ENCODE assay signal across 5 worm cellular contexts in genomic region chrX:14508823-14509259, ce11.
A peak's percentile ranks its signal among the peaks of the same experiment; 100 is the strongest.
TF ChIP-seq lines count a peak whose summit lies in the region.

No protein-coding gene starts in this region.

TF ChIP-seq in whole organism, L1 larva, 84 proteins besides CTCF, POLR2A, EP300 and RAD21 (continued from another document and continues in another):
- TF ChIP-seq mdl-1 (tag; optimal IDR thresholded peaks at IDR 0.05; lab: Kevin White, UChicago) = no peak
- no peak for TF ChIP-seq sptf-1 (tag; optimal IDR thresholded peaks at IDR 0.05; lab: Kevin White, UChicago)
- TF ChIP-seq nhr-71 (tag; optimal IDR thresholded peaks at IDR 0.05; lab: Kevin White, UChicago) = peak; percentile 85
- no peak for TF ChIP-seq jun-1 (tag; optimal IDR thresholded peaks at IDR 0.05; lab: Kevin White, UChicago)
- TF ChIP-seq ceh-82 (tag; optimal IDR thresholded peaks at IDR 0.05; lab: Kevin White, UChicago) = peak in 2 of 3 experiments; percentile 10 to 21
- no peak for TF ChIP-seq fkh-8 (tag; optimal IDR thresholded peaks at IDR 0.05; lab: Kevin White, UChicago)
- TF ChIP-seq fkh-10 (GFP tag; optimal IDR thresholded peaks at IDR 0.05; lab: Kevin White, UChicago) = no peak
- peak; percentile 58 for TF ChIP-seq pag-3 (tag; optimal IDR thresholded peaks at IDR 0.05; lab: Kevin White, UChicago; ENCODE audit: borderline replicate concordance, insufficient read depth)
- TF ChIP-seq fkh-4 (tag; optimal IDR thresholded peaks at IDR 0.05; lab: Kevin White, UChicago; ENCODE audit: borderline replicate concordance) = no peak
- no peak for TF ChIP-seq hlh-4 (tag; optimal IDR thresholded peaks at IDR 0.05; lab: Kevin White, UChicago)
- peak; percentile 58 for TF ChIP-seq tbx-2 (tag; optimal IDR thresholded peaks at IDR 0.05; lab: Kevin White, UChicago)
- TF ChIP-seq nhr-77 (tag; optimal IDR thresholded peaks at IDR 0.05; lab: Kevin White, UChicago) = peak; percentile 13
- TF ChIP-seq grh-1 (GFP tag; IDR thresholded peaks at IDR 0.05; lab: Robert Waterston, UW) = peak; percentile 56; the same call in 1 of the 2 replicates
- TF ChIP-seq ztf-4 (tag; optimal IDR thresholded peaks at IDR 0.05; lab: Kevin White, UChicago) = no peak
- TF ChIP-seq C16A3.4 (tag; optimal IDR thresholded peaks at IDR 0.05; lab: Kevin White, UChicago) = peak; percentile 19
- peak; percentile 61 for TF ChIP-seq nhr-19 (GFP tag; conservative IDR thresholded peaks at IDR 0.05; lab: Robert Waterston, UW)
- TF ChIP-seq egl-13 (tag; optimal IDR thresholded peaks at IDR 0.05; lab: Kevin White, UChicago) = no peak
- peak in 1 of 2 experiments; percentile 5 for TF ChIP-seq efl-1 (optimal IDR thresholded peaks at IDR 0.05; lab: Kevin White, UChicago)
- peak in 1 of 2 experiments; percentile 36 for TF ChIP-seq efl-1 (GFP tag; optimal IDR thresholded peaks at IDR 0.05 in 1 of 2; lab: Kevin White, UChicago)
- TF ChIP-seq snpc-4 (tag; optimal IDR thresholded peaks at IDR 0.05; lab: Kevin White, UChicago) = no peak
- TF ChIP-seq nhr-84 (tag; optimal IDR thresholded peaks at IDR 0.05; lab: Kevin White, UChicago) = no peak
- no peak for TF ChIP-seq ztf-11 (tag; optimal IDR thresholded peaks at IDR 0.05; lab: Kevin White, UChicago)
- peak; percentile 12 for TF ChIP-seq swsn-7 (tag; optimal IDR thresholded peaks at IDR 0.05; lab: Kevin White, UChicago)
- TF ChIP-seq C34B4.2 (tag; optimal IDR thresholded peaks at IDR 0.05; lab: Kevin White, UChicago) = no peak
- no peak for TF ChIP-seq zag-1 (tag; optimal IDR thresholded peaks at IDR 0.05; lab: Kevin White, UChicago)
- TF ChIP-seq isw-1 (GFP tag; IDR thresholded peaks at IDR 0.05; lab: Robert Waterston, UW) = no peak

TF ChIP-seq in whole organism, L2 larva, 48 proteins besides CTCF, POLR2A, EP300 and RAD21 (continued from another document and continues in another):
- no peak for TF ChIP-seq skn-1 (tag; optimal IDR thresholded peaks at IDR 0.05; lab: Kevin White, UChicago)
- TF ChIP-seq nhr-129 (tag; optimal IDR thresholded peaks at IDR 0.05; lab: Kevin White, UChicago) = peak; percentile 82
- peak; percentile 51 for TF ChIP-seq nhr-6 (tag; optimal IDR thresholded peaks at IDR 0.05; lab: Kevin White, UChicago)
- peak in 1 of 2 experiments; percentile 10 for TF ChIP-seq mdl-1 (tag; optimal IDR thresholded peaks at IDR 0.05; lab: Kevin White, UChicago)
- no peak for TF ChIP-seq alr-1 (tag; optimal IDR thresholded peaks at IDR 0.05; lab: Kevin White, UChicago)
- no peak for TF ChIP-seq nhr-23 (tag; optimal IDR thresholded peaks at IDR 0.05; lab: Kevin White, UChicago)
- TF ChIP-seq ama-1 (optimal IDR thresholded peaks at IDR 0.05; lab: Kevin White, UChicago) = no peak
- peak; percentile 46 for TF ChIP-seq crh-2 (tag; optimal IDR thresholded peaks at IDR 0.05; lab: Kevin White, UChicago)
- no peak for TF ChIP-seq peb-1 (tag; optimal IDR thresholded peaks at IDR 0.05; lab: Kevin White, UChicago)
- TF ChIP-seq ztf-11 (tag; optimal IDR thresholded peaks at IDR 0.05; lab: Kevin White, UChicago) = no peak
- no peak for TF ChIP-seq lin-11 (tag; optimal IDR thresholded peaks at IDR 0.05; lab: Kevin White, UChicago)
- TF ChIP-seq Y55F3AM.14 (GFP tag; optimal IDR thresholded peaks at IDR 0.05; lab: Kevin White, UChicago) = no peak
- peak; percentile 84 for TF ChIP-seq nhr-21 (tag; optimal IDR thresholded peaks at IDR 0.05; lab: Kevin White, UChicago)
- TF ChIP-seq F13H6.1 (tag; optimal IDR thresholded peaks at IDR 0.05; lab: Kevin White, UChicago) = peak; percentile 81
- TF ChIP-seq nhr-11 (tag; optimal IDR thresholded peaks at IDR 0.05; lab: Kevin White, UChicago) = no peak
- peak in 1 of 2 experiments; percentile 64 for TF ChIP-seq lsy-2 (tag; optimal IDR thresholded peaks at IDR 0.05; lab: Kevin White, UChicago)
- TF ChIP-seq aly-2 (tag; optimal IDR thresholded peaks at IDR 0.05; lab: Kevin White, UChicago) = no peak
- peak; percentile 53 for TF ChIP-seq fos-1 (tag; optimal IDR thresholded peaks at IDR 0.05; lab: Kevin White, UChicago)
- TF ChIP-seq ceh-16 (tag; optimal IDR thresholded peaks at IDR 0.05; lab: Kevin White, UChicago) = peak; percentile 67
- TF ChIP-seq R02D3.7 (tag; optimal IDR thresholded peaks at IDR 0.05; lab: Kevin White, UChicago) = no peak
- no peak for TF ChIP-seq nhr-10 (tag; optimal IDR thresholded peaks at IDR 0.05; lab: Kevin White, UChicago)
- TF ChIP-seq lin-13 (GFP tag; optimal IDR thresholded peaks at IDR 0.05; lab: Kevin White, UChicago) = peak; percentile 24
- TF ChIP-seq ceh-82 (tag; optimal IDR thresholded peaks at IDR 0.05; lab: Kevin White, UChicago) = no peak
- peak; percentile 73 for TF ChIP-seq blmp-1 (tag; optimal IDR thresholded peaks at IDR 0.05; lab: Kevin White, UChicago; ENCODE audit: insufficient read depth)
- no peak for TF ChIP-seq nhr-12 (tag; optimal IDR thresholded peaks at IDR 0.05; lab: Kevin White, UChicago)
- peak; percentile 46 for TF ChIP-seq elt-1 (tag; optimal IDR thresholded peaks at IDR 0.05; lab: Kevin White, UChicago)
- TF ChIP-seq unc-39 (tag; optimal IDR thresholded peaks at IDR 0.05; lab: Kevin White, UChicago) = no peak
- TF ChIP-seq sma-3 (GFP tag; optimal IDR thresholded peaks at IDR 0.05; lab: Kevin White, UChicago) = peak; percentile 66

TF ChIP-seq in whole organism, L3 larva, 47 proteins besides CTCF, POLR2A, EP300 and RAD21 (continued from another document):
- TF ChIP-seq nfya-1 (tag; optimal IDR thresholded peaks at IDR 0.05; lab: Kevin White, UChicago; ENCODE audit: insufficient read depth) = peak; percentile 45
- peak; percentile 62 for TF ChIP-seq ceh-28 (tag; optimal IDR thresholded peaks at IDR 0.05; lab: Kevin White, UChicago)
- TF ChIP-seq ZK546.5 (tag; optimal IDR thresholded peaks at IDR 0.05; lab: Kevin White, UChicago) = no peak
- TF ChIP-seq elt-3 (tag; optimal IDR thresholded peaks at IDR 0.05; lab: Kevin White, UChicago) = peak; percentile 45 to 69 (median 60)
- no peak for TF ChIP-seq zag-1 (tag; optimal IDR thresholded peaks at IDR 0.05; lab: Kevin White, UChicago)
- peak; percentile 12 for TF ChIP-seq lin-15B (tag; optimal IDR thresholded peaks at IDR 0.05; lab: Kevin White, UChicago)
- TF ChIP-seq elt-1 (tag; optimal IDR thresholded peaks at IDR 0.05; lab: Kevin White, UChicago) = peak; percentile 89
- no peak for TF ChIP-seq tbx-2 (tag; optimal IDR thresholded peaks at IDR 0.05; lab: Kevin White, UChicago)
- TF ChIP-seq lin-39 (tag; optimal IDR thresholded peaks at IDR 0.05; lab: Kevin White, UChicago) = peak; percentile 58
- TF ChIP-seq nhr-11 (tag; optimal IDR thresholded peaks at IDR 0.05; lab: Kevin White, UChicago) = peak; percentile 59
TF ChIP-seq in whole organism, L3 larva: peak in this region for 14.

TF ChIP-seq in whole organism, L4 larva, 104 proteins besides CTCF, POLR2A, EP300 and RAD21 (continued from another document and continues in another):
- peak in 1 of 2 experiments; percentile 100 for TF ChIP-seq unc-62 (GFP tag; optimal IDR thresholded peaks at IDR 0.05 in 1 of 2; lab: Kevin White, UChicago)
- no peak for TF ChIP-seq unc-62 (tag; optimal IDR thresholded peaks at IDR 0.05; lab: Kevin White, UChicago)
- TF ChIP-seq aha-1 (tag; lab: Kevin White, UChicago) = no peak
- TF ChIP-seq spr-1 (tag; optimal IDR thresholded peaks at IDR 0.05; lab: Kevin White, UChicago) = no peak
- TF ChIP-seq mxl-3 (GFP tag; optimal IDR thresholded peaks at IDR 0.05; lab: Kevin White, UChicago) = peak; percentile 70
- TF ChIP-seq jun-1 (tag; optimal IDR thresholded peaks at IDR 0.05; lab: Kevin White, UChicago) = no peak
- peak in 1 of 2 experiments; percentile 30 for TF ChIP-seq daf-16 (GFP tag; optimal IDR thresholded peaks at IDR 0.05; lab: Kevin White, UChicago)
- TF ChIP-seq daf-16 (tag; optimal IDR thresholded peaks at IDR 0.05; lab: Kevin White, UChicago) = no peak
- peak; percentile 70 for TF ChIP-seq tra-1 (GFP tag; IDR thresholded peaks at IDR 0.05; lab: Robert Waterston, UW)
- no peak for TF ChIP-seq lin-1 (GFP tag; IDR thresholded peaks at IDR 0.05; lab: Robert Waterston, UW)
- TF ChIP-seq lin-15B (tag; optimal IDR thresholded peaks at IDR 0.05; lab: Kevin White, UChicago) = no peak
- TF ChIP-seq Y75B8A.6 (GFP tag; IDR thresholded peaks at IDR 0.05; lab: Robert Waterston, UW) = no peak
- TF ChIP-seq mdl-1 (tag; optimal IDR thresholded peaks at IDR 0.05; lab: Kevin White, UChicago) = peak in 1 of 2 experiments; percentile 61
- TF ChIP-seq mdt-29 (GFP tag; IDR thresholded peaks at IDR 0.05; lab: Robert Waterston, UW) = no peak
- TF ChIP-seq unc-130 (GFP tag; optimal IDR thresholded peaks at IDR 0.05; lab: Kevin White, UChicago) = no peak
- peak; percentile 17 for TF ChIP-seq nhr-77 (tag; optimal IDR thresholded peaks at IDR 0.05; lab: Kevin White, UChicago)
- no peak for TF ChIP-seq lir-3 (tag; optimal IDR thresholded peaks at IDR 0.05; lab: Kevin White, UChicago)
- TF ChIP-seq nhr-48 (tag; optimal IDR thresholded peaks at IDR 0.05; lab: Kevin White, UChicago) = peak; percentile 39
- peak in 1 of 2 experiments; percentile 7 for TF ChIP-seq hif-1 (tag; optimal IDR thresholded peaks at IDR 0.05; lab: Kevin White, UChicago)
- no peak for TF ChIP-seq ztf-11 (tag; optimal IDR thresholded peaks at IDR 0.05; lab: Kevin White, UChicago)
- peak; percentile 83 for TF ChIP-seq nhr-11 (tag; optimal IDR thresholded peaks at IDR 0.05; lab: Kevin White, UChicago)
- TF ChIP-seq duxl-1 (tag; optimal IDR thresholded peaks at IDR 0.05; lab: Kevin White, UChicago; ENCODE audit: poor library complexity) = no peak
- TF ChIP-seq lin-13 (GFP tag; optimal IDR thresholded peaks at IDR 0.05; lab: Kevin White, UChicago) = no peak
- no peak for TF ChIP-seq T20F7.1 (GFP tag; optimal IDR thresholded peaks at IDR 0.05; lab: Kevin White, UChicago)
- no peak for TF ChIP-seq nhr-111 (GFP tag; optimal IDR thresholded peaks at IDR 0.05; lab: Kevin White, UChicago)
- peak; percentile 20 for TF ChIP-seq dpl-1 (GFP tag; optimal IDR thresholded peaks at IDR 0.05; lab: Kevin White, UChicago)
- TF ChIP-seq fkh-10 (GFP tag; optimal IDR thresholded peaks at IDR 0.05; lab: Kevin White, UChicago) = no peak
- no peak for TF ChIP-seq dmd-8 (GFP tag; IDR thresholded peaks at IDR 0.05; lab: Robert Waterston, UW)
- TF ChIP-seq F26F4.8 (GFP tag; conservative IDR thresholded peaks at IDR 0.05; lab: Robert Waterston, UW) = no peak
- TF ChIP-seq lsy-2 (tag; optimal IDR thresholded peaks at IDR 0.05; lab: Kevin White, UChicago) = peak in 1 of 2 experiments; percentile 43
- TF ChIP-seq set-16 (GFP tag; IDR thresholded peaks at IDR 0.05; lab: Robert Waterston, UW) = no peak
- no peak for TF ChIP-seq nhr-237 (tag; optimal IDR thresholded peaks at IDR 0.05; lab: Kevin White, UChicago)
- TF ChIP-seq hlh-30 (tag; optimal IDR thresholded peaks at IDR 0.05; lab: Kevin White, UChicago; ENCODE audit: insufficient read depth) = peak; percentile 69
- TF ChIP-seq arid-1 (GFP tag; conservative IDR thresholded peaks at IDR 0.05; lab: Robert Waterston, UW) = no peak
- TF ChIP-seq egl-43 (GFP tag; IDR thresholded peaks at IDR 0.05; lab: Robert Waterston, UW) = no peak
- TF ChIP-seq madf-9 (GFP tag; conservative IDR thresholded peaks at IDR 0.05; lab: Robert Waterston, UW) = no peak
- TF ChIP-seq nhr-28 (tag; optimal IDR thresholded peaks at IDR 0.05; lab: Kevin White, UChicago) = peak; percentile 89
- peak; percentile 2 for TF ChIP-seq mep-1 (tag; optimal IDR thresholded peaks at IDR 0.05; lab: Kevin White, UChicago)
- no peak for TF ChIP-seq daf-8 (GFP tag; IDR thresholded peaks at IDR 0.05; lab: Robert Waterston, UW)

TF ChIP-seq in whole organism, young adult, 124 proteins besides CTCF, POLR2A, EP300 and RAD21 (continued from another document):
- TF ChIP-seq lin-40 (tag; optimal IDR thresholded peaks at IDR 0.05; lab: Kevin White, UChicago) (peak; percentile 20), mes-4 (tag; optimal IDR thresholded peaks at IDR 0.05; lab: Kevin White, UChicago) (no peak), cebp-1 (GFP tag; IDR thresholded peaks at IDR 0.05; lab: Robert Waterston, UW) (no peak), cebp-1 (tag; optimal IDR thresholded peaks at IDR 0.05; lab: Kevin White, UChicago) (peak; percentile 45), ztf-26 (tag; optimal IDR thresholded peaks at IDR 0.05; lab: Kevin White, UChicago) (no peak), rpc-1 (optimal IDR thresholded peaks at IDR 0.05; lab: Kevin White, UChicago) (no peak), rpc-1 (tag; optimal IDR thresholded peaks at IDR 0.05; lab: Kevin White, UChicago) (no peak), ztf-18 (tag; optimal IDR thresholded peaks at IDR 0.05; lab: Kevin White, UChicago) (no peak), hmg-20 (GFP tag; IDR thresholded peaks at IDR 0.05; lab: Robert Waterston, UW) (no peak), dpff-1 (tag; optimal IDR thresholded peaks at IDR 0.05; lab: Kevin White, UChicago) (no peak)
